Fruit fly (Drosophila melanogaster): ENCODE results near the gene Tbc1d15-17.

Tbc1d15-17 gene

DNA sequence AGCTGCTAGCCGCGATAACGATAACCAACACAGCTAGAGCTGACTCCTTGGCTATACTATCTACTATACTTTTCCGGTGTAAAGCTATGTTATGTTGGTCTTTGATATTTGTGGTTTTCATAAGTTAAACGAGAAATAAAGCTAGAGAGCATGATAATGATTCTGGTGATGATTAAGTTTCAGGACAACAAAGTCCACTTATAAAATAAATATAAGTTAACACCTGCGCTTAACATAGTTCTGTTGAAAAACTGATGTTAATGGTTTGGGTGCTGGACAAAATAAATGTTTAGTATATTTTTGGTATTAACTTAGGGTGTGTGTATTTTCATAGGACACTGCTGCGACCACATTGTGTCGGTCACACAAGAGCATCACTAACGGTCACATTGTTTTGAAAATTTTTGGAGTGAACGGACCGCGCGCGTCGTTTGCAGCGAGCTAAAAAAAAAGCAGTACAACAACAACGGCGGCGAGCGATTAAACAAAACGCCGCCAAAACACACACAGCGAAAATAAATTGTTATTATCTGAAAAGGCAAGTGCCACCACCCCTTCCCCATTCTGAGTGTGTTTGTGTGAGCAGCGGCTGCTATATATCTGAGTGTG lies 48.2 kb upstream of the Tbc1d15-17 start, which contains the start of the genes CG33635 and spen (continued):
- TF ChIP-seq otp (GFP tag; IDR thresholded peaks at IDR 0.05) (no peak), CHES-1-like (GFP tag; optimal IDR thresholded peaks at IDR 0.05) (peak; percentile 65), CG10543 (GFP tag; optimal IDR thresholded peaks at IDR 0.05) (peak; percentile 78), tap (tag; optimal IDR thresholded peaks at IDR 0.05) (peak; percentile 15), bab2 (GFP tag; optimal IDR thresholded peaks at IDR 0.05) (no peak), Meics (GFP tag; optimal IDR thresholded peaks at IDR 0.05) (peak; percentile 22), HHEX (GFP tag; optimal IDR thresholded peaks at IDR 0.05) (peak; percentile 52), CG34422 (GFP tag; IDR thresholded peaks at IDR 0.05) (no peak), zen (tag; optimal IDR thresholded peaks at IDR 0.05) (peak; percentile 33), CG18599 (GFP tag; optimal IDR thresholded peaks at IDR 0.05) (peak; percentile 48), inv (GFP tag; IDR thresholded peaks at IDR 0.05; ENCODE audit: partially characterized antibody) (no peak), oc (tag; optimal IDR thresholded peaks at IDR 0.05) (peak; percentile 43), CG3726 (GFP tag; IDR thresholded peaks at IDR 0.05) (no peak), crp (GFP tag; optimal IDR thresholded peaks at IDR 0.05) (peak in 1 of 2 experiments; percentile 39), CG6765 (GFP tag; optimal IDR thresholded peaks at IDR 0.05) (peak; percentile 60), pros (GFP tag; optimal IDR thresholded peaks at IDR 0.05) (peak; percentile 59), caup (GFP tag; optimal IDR thresholded peaks at IDR 0.05; ENCODE audit: severe bottlenecking) (peak; percentile 49), Hey (tag; optimal IDR thresholded peaks at IDR 0.05) (peak; percentile 8), ken (GFP tag; IDR thresholded peaks at IDR 0.05) (no peak), Stat92E (GFP tag; optimal IDR thresholded peaks at IDR 0.05) (peak in 1 of 3 experiments; percentile 37), Dip3 (GFP tag; optimal IDR thresholded peaks at IDR 0.05) (peak; percentile 10), CG12155 (GFP tag; optimal IDR thresholded peaks at IDR 0.05) (peak; percentile 1), B-H2 (GFP tag; optimal IDR thresholded peaks at IDR 0.05) (peak; percentile 56), ase (GFP tag; IDR thresholded peaks at IDR 0.05) (no peak), CG5245 (GFP tag; optimal IDR thresholded peaks at IDR 0.05) (no peak), cg (GFP tag; optimal IDR thresholded peaks at IDR 0.05) (peak; percentile 84), Tbp (GFP tag; optimal IDR thresholded peaks at IDR 0.05) (no peak), CoRest (tag; optimal IDR thresholded peaks at IDR 0.05) (peak; percentile 47), Opbp (GFP tag; IDR thresholded peaks at IDR 0.05; ENCODE audit: partially characterized antibody) (no peak), prd (optimal IDR thresholded peaks at IDR 0.05) (no peak), prd (GFP tag; IDR thresholded peaks at IDR 0.05) (no peak), TFAM (GFP tag; optimal IDR thresholded peaks at IDR 0.05) (no peak), tna (GFP tag; IDR thresholded peaks at IDR 0.05; ENCODE audit: partially characterized antibody) (no peak), her (GFP tag; optimal IDR thresholded peaks at IDR 0.05) (peak; percentile 53), CG14441 (GFP tag; IDR thresholded peaks at IDR 0.05) (no peak), MBD-R2 (GFP tag; IDR thresholded peaks at IDR 0.05) (no peak), lbe (GFP tag; optimal IDR thresholded peaks at IDR 0.05) (peak; percentile 61), mirr (GFP tag; optimal IDR thresholded peaks at IDR 0.05) (peak; percentile 80), gro (GFP tag; optimal IDR thresholded peaks at IDR 0.05) (peak; percentile 28), CG2116 (GFP tag; optimal IDR thresholded peaks at IDR 0.05) (peak; percentile 63), fd96Cb (tag; optimal IDR thresholded peaks at IDR 0.05) (no peak), org-1 (GFP tag; optimal IDR thresholded peaks at IDR 0.05) (peak; percentile 44), E2f1 (GFP tag; IDR thresholded peaks at IDR 0.05) (no peak), sna (GFP tag; IDR thresholded peaks at IDR 0.05; ENCODE audit: partially characterized antibody) (no peak), CG17802 (tag; optimal IDR thresholded peaks at IDR 0.05) (no peak), trem (tag; optimal IDR thresholded peaks at IDR 0.05) (peak; percentile 82), so (GFP tag; IDR thresholded peaks at IDR 0.05) (no peak), CG33213 (GFP tag; optimal IDR thresholded peaks at IDR 0.05) (peak; percentile 65), eyg (GFP tag; optimal IDR thresholded peaks at IDR 0.05) (peak; percentile 25), sens (GFP tag) (peak; percentile 80)
